Worm (Caenorhabditis elegans) whole organism, early embryonic: ENCODE results near the gene adh-1.

ENCODE experiments used
- aly-1 ChIP-seq: sonication (generic microtip); optimal IDR thresholded peaks from 2 replicates; lab custom pipeline; 2016; ENCODE audit warnings: missing genetic modification characterization, missing compliant biosample characterization
- ama-1 ChIP-seq: fragments of 150-350 bp; optimal IDR thresholded peaks from 2 replicates; lab custom pipeline; 2014
- hmbx-1 ChIP-seq: sonication (generic microtip); optimal IDR thresholded peaks from 2 replicates; lab custom pipeline; 2016; ENCODE audit warnings: mild to moderate bottlenecking, missing genetic modification characterization, missing compliant biosample characterization
- tbx-37 ChIP-seq: fragments of 200-800 bp; sonication (Bioruptor generic); conservative IDR thresholded peaks from 2 replicates; pipeline ENCODE4 v1.3.6; 2022; ENCODE audit warnings: missing genetic modification reagents, missing genetic modification characterization, missing compliant biosample characterization

ce11 chrV:11885087-11885486 is 3.0 kb upstream of the adh-1 start:
- TF ChIP-seq tbx-37 = no peak
- no peak for TF ChIP-seq hmbx-1 (tag; lab: Kevin White, UChicago)
- no peak for TF ChIP-seq ama-1
- TF ChIP-seq aly-1 (tag; lab: Kevin White, UChicago) = no peak
